Fruit fly (Drosophila melanogaster) whole organism, prepupa: ENCODE measurements around the gene CG32071.

Source experiments
- Blimp-1 ChIP-seq: fragments of 200-800 bp; sonication (Bioruptor generic); optimal IDR thresholded peaks from 3 replicates; lab custom pipeline; 2017; ENCODE audit warnings: missing biosample characterization, missing genetic modification characterization, mild to moderate bottlenecking, moderate library complexity, missing genetic modification reagents
- CG10631 ChIP-seq: fragments of 200-800 bp; sonication (Bioruptor generic); optimal IDR thresholded peaks from 2 replicates; lab custom pipeline; 2016; ENCODE audit warnings: missing biosample characterization, missing genetic modification characterization
- CG10669 ChIP-seq: fragments of 200-800 bp; sonication (Bioruptor generic); optimal IDR thresholded peaks from 3 replicates; lab custom pipeline; 2018; ENCODE audit warnings: missing biosample characterization, mild to moderate bottlenecking, missing genetic modification characterization, moderate library complexity
- CG11294 ChIP-seq: fragments of 200-800 bp; sonication (Bioruptor generic); IDR thresholded peaks from 2 replicates; pipeline ENCODE4 v1.3.6; 2022; ENCODE audit warnings: missing biosample characterization, missing genetic modification characterization
- CG11762 ChIP-seq: fragments of 200-800 bp; sonication (Bioruptor generic); optimal IDR thresholded peaks from 3 replicates; lab custom pipeline; 2016; ENCODE audit warnings: missing biosample characterization, missing genetic modification characterization; ENCODE audit not compliant: insufficient read depth
- CG15336 ChIP-seq: fragments of 200-800 bp; sonication (Bioruptor generic); IDR thresholded peaks from 2 replicates; pipeline ENCODE4 v1.3.6; 2022; ENCODE audit warnings: missing biosample characterization, missing genetic modification characterization
- CG1621 ChIP-seq: fragments of 200-800 bp; sonication (Bioruptor generic); optimal IDR thresholded peaks from 3 replicates; lab custom pipeline; 2018; ENCODE audit warnings: missing biosample characterization, mild to moderate bottlenecking, missing genetic modification characterization
- CG16779 ChIP-seq: fragments of 200-800 bp; sonication (Bioruptor generic); optimal IDR thresholded peaks from 3 replicates; lab custom pipeline; 2017; ENCODE audit warnings: missing biosample characterization, mild to moderate bottlenecking, missing genetic modification characterization
- CG3032 ChIP-seq: fragments of 200-800 bp; optimal IDR thresholded peaks from 2 replicates; lab custom pipeline; 2019; ENCODE audit warnings: missing biosample characterization, mild to moderate bottlenecking, missing genetic modification characterization, moderate library complexity
- CG31627 ChIP-seq: fragments of 200-800 bp; sonication (Bioruptor generic); optimal IDR thresholded peaks from 3 replicates; lab custom pipeline; 2016; ENCODE audit warnings: missing biosample characterization, missing genetic modification characterization
- CG32006 ChIP-seq: fragments of 200-800 bp; sonication (Bioruptor generic); optimal IDR thresholded peaks from 3 replicates; lab custom pipeline; 2017; ENCODE audit warnings: missing biosample characterization, mild to moderate bottlenecking, missing genetic modification characterization
- CG3919 ChIP-seq: fragments of 200-800 bp; sonication (Bioruptor generic); optimal IDR thresholded peaks from 3 replicates; lab custom pipeline; 2016; ENCODE audit warnings: missing biosample characterization, missing genetic modification characterization
- CG4318 ChIP-seq: fragments of 200-800 bp; sonication (Bioruptor generic); optimal IDR thresholded peaks from 3 replicates; lab custom pipeline; 2017; ENCODE audit warnings: missing biosample characterization, mild to moderate bottlenecking, missing genetic modification characterization
- CG6163 ChIP-seq: fragments of 200-800 bp; sonication (Bioruptor generic); IDR thresholded peaks from 3 replicates; pipeline ENCODE4 v1.3.6; 2022; ENCODE audit warnings: missing biosample characterization, missing genetic modification characterization
- CG6276 ChIP-seq: fragments of 200-800 bp; sonication (Bioruptor generic); optimal IDR thresholded peaks from 2 replicates; lab custom pipeline; 2017; ENCODE audit warnings: missing biosample characterization, mild to moderate bottlenecking, missing genetic modification characterization
- CG6808 ChIP-seq: fragments of 200-800 bp; sonication (Bioruptor generic); optimal IDR thresholded peaks from 3 replicates; lab custom pipeline; 2017; ENCODE audit warnings: missing biosample characterization, missing genetic modification characterization, mild to moderate bottlenecking, moderate library complexity, missing genetic modification reagents
- CG7368 ChIP-seq: fragments of 200-800 bp; sonication (Bioruptor generic); optimal IDR thresholded peaks from 3 replicates; lab custom pipeline; 2016; ENCODE audit warnings: missing biosample characterization, missing genetic modification characterization
- CG8119 ChIP-seq: fragments of 200-800 bp; sonication (Bioruptor generic); IDR thresholded peaks from 3 replicates; pipeline ENCODE4 v1.3.6; 2022; ENCODE audit warnings: missing biosample characterization, missing genetic modification characterization
- CG8319 ChIP-seq: fragments of 200-800 bp; sonication (Bioruptor generic); optimal IDR thresholded peaks from 3 replicates; lab custom pipeline; 2016; ENCODE audit warnings: missing biosample characterization, missing genetic modification characterization
- CG8632 ChIP-seq: fragments of 200-800 bp; sonication (Bioruptor generic); optimal IDR thresholded peaks from 3 replicates; lab custom pipeline; 2016; ENCODE audit warnings: missing biosample characterization, missing genetic modification characterization
- CG9139 ChIP-seq: fragments of 200-800 bp; sonication (Bioruptor generic); optimal IDR thresholded peaks from 3 replicates; lab custom pipeline; 2017; ENCODE audit warnings: missing biosample characterization, mild to moderate bottlenecking, missing genetic modification characterization
- Eip75B ChIP-seq: fragments of 200-800 bp; sonication (Bioruptor generic); optimal IDR thresholded peaks from 3 replicates; lab custom pipeline; 2016; ENCODE audit warnings: missing biosample characterization, missing genetic modification characterization
- Eip78C ChIP-seq: fragments of 200-800 bp; sonication (Bioruptor generic); peaks from one replicate; lab custom pipeline; 2016; ENCODE audit warnings: missing biosample characterization, missing genetic modification characterization
- Eip93F ChIP-seq: fragments of 200-800 bp; sonication (Bioruptor generic); optimal IDR thresholded peaks from 2 replicates; lab custom pipeline; 2016; ENCODE audit warnings: missing biosample characterization, mild to moderate bottlenecking, missing genetic modification characterization
- Ets21C ChIP-seq: fragments of 200-800 bp; sonication (Bioruptor generic); optimal IDR thresholded peaks from 3 replicates; lab custom pipeline; 2016; ENCODE audit warnings: missing biosample characterization, missing genetic modification characterization
- Gug ChIP-seq: fragments of 200-800 bp; sonication (Bioruptor generic); IDR thresholded peaks from 2 replicates; pipeline ENCODE4 v1.3.6; 2022; ENCODE audit warnings: missing biosample characterization, missing genetic modification characterization
- Hr38 ChIP-seq: sonication (Bioruptor generic); optimal IDR thresholded peaks from 2 replicates; lab custom pipeline; 2016; ENCODE audit warnings: missing biosample characterization, missing genetic modification characterization
- Hr4 ChIP-seq: fragments of 200-800 bp; sonication (Bioruptor generic); optimal IDR thresholded peaks from 3 replicates; lab custom pipeline; 2016; ENCODE audit warnings: missing biosample characterization, missing genetic modification characterization
- Lpt ChIP-seq: fragments of 200-800 bp; sonication (Bioruptor generic); optimal IDR thresholded peaks from 3 replicates; lab custom pipeline; 2016; ENCODE audit warnings: missing biosample characterization, missing genetic modification characterization
- Met ChIP-seq: fragments of 200-800 bp; sonication (Bioruptor generic); optimal IDR thresholded peaks from 3 replicates; lab custom pipeline; 2016; ENCODE audit warnings: missing biosample characterization, missing genetic modification characterization
- Smox ChIP-seq: fragments of 200-800 bp; sonication (Bioruptor generic); optimal IDR thresholded peaks from 3 replicates; lab custom pipeline; 2016; ENCODE audit warnings: missing biosample characterization, missing genetic modification characterization
- Sox102F ChIP-seq: fragments of 200-800 bp; sonication (Bioruptor generic); optimal IDR thresholded peaks from 2 replicates; lab custom pipeline; 2016; ENCODE audit warnings: missing biosample characterization, mild to moderate bottlenecking, missing genetic modification characterization
- Sox14 ChIP-seq: fragments of 200-800 bp; sonication (Bioruptor generic); optimal IDR thresholded peaks from 3 replicates; lab custom pipeline; 2016; ENCODE audit warnings: missing biosample characterization, missing genetic modification characterization
- Sox15 ChIP-seq: fragments of 200-800 bp; sonication (Bioruptor generic); optimal IDR thresholded peaks from 3 replicates; lab custom pipeline; 2016; ENCODE audit warnings: missing biosample characterization, missing genetic modification characterization
- achi ChIP-seq: fragments of 200-800 bp; sonication (Bioruptor generic); optimal IDR thresholded peaks from 3 replicates; lab custom pipeline; 2016; ENCODE audit warnings: missing biosample characterization, missing genetic modification characterization
- acj6 ChIP-seq: fragments of 200-800 bp; sonication (Bioruptor generic); optimal IDR thresholded peaks from 3 replicates; lab custom pipeline; 2016; ENCODE audit warnings: missing biosample characterization, missing genetic modification characterization
- cyc ChIP-seq: fragments of 200-800 bp; sonication (Bioruptor generic); optimal IDR thresholded peaks from 3 replicates; lab custom pipeline; 2016; ENCODE audit warnings: missing biosample characterization, missing genetic modification characterization
- dac ChIP-seq: fragments of 200-800 bp; sonication (Bioruptor generic); optimal IDR thresholded peaks from 2 replicates; lab custom pipeline; 2017; ENCODE audit warnings: missing biosample characterization, mild to moderate bottlenecking, missing genetic modification characterization
- dsx ChIP-seq: fragments of 200-800 bp; optimal IDR thresholded peaks from 3 replicates; lab custom pipeline; 2019; ENCODE audit warnings: missing biosample characterization, mild to moderate bottlenecking, missing genetic modification characterization, moderate library complexity; ENCODE audit not compliant: poor library complexity, severe bottlenecking
- eg ChIP-seq: fragments of 200-800 bp; sonication (Bioruptor generic); IDR thresholded peaks from 3 replicates; pipeline ENCODE4 v1.3.6; 2022; ENCODE audit warnings: missing biosample characterization, missing genetic modification characterization
- esn ChIP-seq: fragments of 200-800 bp; sonication (Bioruptor generic); optimal IDR thresholded peaks from 2 replicates; lab custom pipeline; 2016; ENCODE audit warnings: missing biosample characterization, mild to moderate bottlenecking, missing genetic modification characterization, moderate library complexity
- fd59A ChIP-seq: fragments of 200-800 bp; sonication (Bioruptor generic); optimal IDR thresholded peaks from 2 replicates; lab custom pipeline; 2017; ENCODE audit warnings: missing biosample characterization, mild to moderate bottlenecking, missing genetic modification characterization, missing genetic modification reagents
- fd85E ChIP-seq: fragments of 200-800 bp; sonication (Bioruptor generic); optimal IDR thresholded peaks from 3 replicates; lab custom pipeline; 2016; ENCODE audit warnings: missing biosample characterization, missing genetic modification characterization
- fkh ChIP-seq: fragments of 200-800 bp; sonication (Bioruptor generic); optimal IDR thresholded peaks from 3 replicates; lab custom pipeline; 2017; ENCODE audit warnings: missing biosample characterization, mild to moderate bottlenecking, missing genetic modification characterization, moderate library complexity
- lz ChIP-seq: fragments of 200-800 bp; sonication (Bioruptor generic); optimal IDR thresholded peaks from 3 replicates; lab custom pipeline; 2016; ENCODE audit warnings: missing biosample characterization, missing genetic modification characterization
- net ChIP-seq: fragments of 200-800 bp; sonication (Bioruptor generic); optimal IDR thresholded peaks from 3 replicates; lab custom pipeline; 2016; ENCODE audit warnings: missing biosample characterization, missing genetic modification characterization
- pdm3 ChIP-seq: fragments of 200-800 bp; sonication (Bioruptor generic); optimal IDR thresholded peaks from 3 replicates; lab custom pipeline; 2016; ENCODE audit warnings: missing biosample characterization, missing genetic modification characterization
- salr ChIP-seq, 2 experiments: fragments of 200-800 bp; sonication (Bioruptor generic); optimal IDR thresholded peaks; 3 replicates each; lab custom pipeline; 2016 to 2018; ENCODE audit warnings: missing biosample characterization in 2 of 2, missing genetic modification characterization in 2 of 2, mild to moderate bottlenecking in 1 of 2
- spab ChIP-seq: fragments of 200-800 bp; sonication (Bioruptor generic); optimal IDR thresholded peaks from 2 replicates; lab custom pipeline; 2017; ENCODE audit warnings: missing biosample characterization, mild to moderate bottlenecking, missing genetic modification characterization, missing genetic modification reagents
- svp ChIP-seq: fragments of 200-800 bp; sonication (Bioruptor generic); peaks from one replicate; lab custom pipeline; 2016; ENCODE audit warnings: missing biosample characterization, missing genetic modification characterization
- topi ChIP-seq: fragments of 200-800 bp; sonication (Bioruptor generic); optimal IDR thresholded peaks from 3 replicates; lab custom pipeline; 2016; ENCODE audit warnings: missing biosample characterization, missing genetic modification characterization
- vri ChIP-seq: fragments of 200-800 bp; sonication (Bioruptor generic); optimal IDR thresholded peaks from 3 replicates; lab custom pipeline; 2016; ENCODE audit warnings: missing biosample characterization, mild to moderate bottlenecking, missing genetic modification characterization

Gene CG32071

DNA sequence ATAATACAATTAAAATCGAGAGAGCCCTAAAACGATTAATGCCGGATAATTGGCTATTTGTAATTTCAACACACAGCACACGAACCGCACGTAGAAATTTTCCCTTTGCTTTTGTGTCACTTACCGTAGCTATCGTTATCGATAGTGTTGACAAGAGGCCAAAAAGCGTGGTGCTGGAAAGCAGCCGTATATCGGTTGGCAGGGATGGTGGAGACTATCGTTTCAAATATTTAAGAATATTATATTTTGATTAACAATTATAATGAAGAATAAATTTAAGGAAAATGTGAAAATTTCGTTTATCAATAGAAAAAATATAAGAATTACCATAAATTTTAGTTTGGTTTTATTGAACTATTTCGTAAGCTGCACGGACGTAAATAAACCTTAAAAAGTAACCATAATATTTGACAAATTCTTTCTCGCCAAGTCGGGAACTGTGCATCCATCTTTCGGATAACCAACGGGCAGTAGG, 10.6 kb downstream of the CG32071 start, which contains the start of gene JIL-1:
Gene JIL-1 (minus strand): TSS at position 148 of the 475 bp plus-strand sequence.
- peak; percentile 56 for TF ChIP-seq CG31627 (GFP tag; lab: Kevin White, UChicago)
- no peak for TF ChIP-seq salr (GFP tag; optimal IDR thresholded peaks at IDR 0.05; lab: Kevin White, UChicago)
- TF ChIP-seq topi (GFP tag; lab: Kevin White, UChicago): peak; percentile 41
- peak; percentile 53 for TF ChIP-seq CG10631
- TF ChIP-seq CG7368: peak; percentile 20
- TF ChIP-seq lz (GFP tag; lab: Kevin White, UChicago): peak; percentile 72
- peak; percentile 62 for TF ChIP-seq Sox102F (GFP tag; lab: Kevin White, UChicago)
- TF ChIP-seq Hr38 (GFP tag; lab: Kevin White, UChicago): no peak
- peak; percentile 53 for TF ChIP-seq Sox14 (GFP tag; lab: Kevin White, UChicago)
- TF ChIP-seq fkh (GFP tag; lab: Kevin White, UChicago): peak; percentile 9
- peak; percentile 57 for TF ChIP-seq pdm3 (GFP tag; lab: Kevin White, UChicago)
- TF ChIP-seq CG4318 (GFP tag; lab: Kevin White, UChicago): no peak
- peak; percentile 48 for TF ChIP-seq CG3032 (tag; lab: Kevin White, UChicago)
- TF ChIP-seq CG8632 (GFP tag; lab: Kevin White, UChicago): peak; percentile 17
- TF ChIP-seq CG8119 (GFP tag; lab: Robert Waterston, UW): no peak
- TF ChIP-seq CG32006 (GFP tag; lab: Kevin White, UChicago): peak; percentile 33
- peak; percentile 53 for TF ChIP-seq Met (GFP tag; lab: Kevin White, UChicago)
- TF ChIP-seq CG6163: peak; percentile 64
- TF ChIP-seq Sox15 (GFP tag; lab: Kevin White, UChicago): peak; percentile 23
- TF ChIP-seq CG3919 (GFP tag; lab: Kevin White, UChicago): peak; percentile 57
- TF ChIP-seq CG16779 (tag; lab: Kevin White, UChicago): no peak
- peak; percentile 41 for TF ChIP-seq achi (GFP tag; lab: Kevin White, UChicago)
- peak; percentile 39 for TF ChIP-seq acj6 (GFP tag; lab: Kevin White, UChicago)
- peak; percentile 32; the same call in 1 of the 2 replicates for TF ChIP-seq CG11294 (GFP tag; lab: Robert Waterston, UW)
- TF ChIP-seq dsx (GFP tag; lab: Kevin White, UChicago): peak; percentile 1
- TF ChIP-seq Eip75B (GFP tag; lab: Kevin White, UChicago): peak; percentile 41
- no peak for TF ChIP-seq CG6808 (GFP tag; lab: Kevin White, UChicago)
- peak; percentile 42; the same call in 1 of the 2 replicates for TF ChIP-seq Gug (GFP tag; lab: Robert Waterston, UW)
- no peak for TF ChIP-seq fd59A (GFP tag; lab: Kevin White, UChicago)
- TF ChIP-seq CG11762 (GFP tag; lab: Kevin White, UChicago): no peak
- peak; percentile 76 for TF ChIP-seq svp (GFP tag; lab: Kevin White, UChicago)
- peak; percentile 45; the same call in 1 of the 2 replicates for TF ChIP-seq CG15336
- no peak for TF ChIP-seq Lpt (GFP tag; lab: Kevin White, UChicago)
- peak; percentile 51 for TF ChIP-seq cyc (GFP tag; lab: Kevin White, UChicago)
- no peak for TF ChIP-seq Blimp-1 (GFP tag; lab: Kevin White, UChicago)
- peak; percentile 62 for TF ChIP-seq eg (GFP tag; lab: Robert Waterston, UW)
- TF ChIP-seq Smox: peak; percentile 55
- TF ChIP-seq esn (GFP tag; lab: Kevin White, UChicago): peak; percentile 66
- TF ChIP-seq spab (GFP tag; lab: Kevin White, UChicago): no peak
- no peak for TF ChIP-seq CG6276
- TF ChIP-seq Hr4 (GFP tag; lab: Kevin White, UChicago): peak; percentile 34
- no peak for TF ChIP-seq CG8319 (GFP tag; lab: Kevin White, UChicago)
- no peak for TF ChIP-seq dac
- no peak for TF ChIP-seq CG9139 (GFP tag; lab: Kevin White, UChicago)
- peak; percentile 50 for TF ChIP-seq Ets21C (GFP tag; lab: Kevin White, UChicago)
- peak; percentile 79 for TF ChIP-seq Eip78C
- peak; percentile 33 for TF ChIP-seq vri (GFP tag; lab: Kevin White, UChicago)
- peak; percentile 33 for TF ChIP-seq net
- no peak for TF ChIP-seq CG1621 (tag; lab: Kevin White, UChicago)
- peak; percentile 52 for TF ChIP-seq Eip93F (GFP tag; lab: Kevin White, UChicago)
- TF ChIP-seq fd85E: no peak
- TF ChIP-seq CG10669 (GFP tag; lab: Kevin White, UChicago): peak; percentile 25
